Fruit fly (Drosophila melanogaster): ENCODE results near the gene srw.

srw gene

dm6 chr3L:4282627-4283026 lies 651 bp downstream of the srw start, which contains the start of gene CG11583 (continued):
- TF ChIP-seq CG12236 (GFP tag; optimal IDR thresholded peaks at IDR 0.05) (no peak), sob (GFP tag; IDR thresholded peaks at IDR 0.05) (peak; percentile 70), br (optimal IDR thresholded peaks at IDR 0.05) (no peak), CG9932 (GFP tag; IDR thresholded peaks at IDR 0.05) (peak; percentile 61), CG14965 (GFP tag; optimal IDR thresholded peaks at IDR 0.05; ENCODE audit: borderline replicate concordance) (no peak), Fer1 (GFP tag; optimal IDR thresholded peaks at IDR 0.05) (peak; percentile 42), cas (GFP tag; IDR thresholded peaks at IDR 0.05) (no peak), slou (GFP tag; optimal IDR thresholded peaks at IDR 0.05) (no peak), al (GFP tag; IDR thresholded peaks at IDR 0.05) (no peak), CG7839 (tag; optimal IDR thresholded peaks at IDR 0.05) (no peak), ttk (GFP tag; IDR thresholded peaks at IDR 0.05) (no peak), CG18764 (GFP tag; optimal IDR thresholded peaks at IDR 0.05) (no peak), Xbp1 (GFP tag; optimal IDR thresholded peaks at IDR 0.05) (peak; percentile 64), lilli (GFP tag; optimal IDR thresholded peaks at IDR 0.05) (no peak), CG10543 (GFP tag; optimal IDR thresholded peaks at IDR 0.05) (no peak), sd (tag; optimal IDR thresholded peaks at IDR 0.05) (no peak), nerfin-2 (GFP tag; IDR thresholded peaks at IDR 0.05; ENCODE audit: partially characterized antibody) (no peak), CG4854 (GFP tag; optimal IDR thresholded peaks at IDR 0.05) (peak; percentile 24), Adf1 (GFP tag; IDR thresholded peaks at IDR 0.05) (no peak), peb (GFP tag; IDR thresholded peaks at IDR 0.05) (no peak), CG4730 (GFP tag; IDR thresholded peaks at IDR 0.05) (no peak), CG10267 (tag; optimal IDR thresholded peaks at IDR 0.05) (peak; percentile 96), hbn (GFP tag; IDR thresholded peaks at IDR 0.05; ENCODE audit: partially characterized antibody) (no peak), Trl (optimal IDR thresholded peaks at IDR 0.05) (no peak), Trl (GFP tag; optimal IDR thresholded peaks at IDR 0.05) (peak; percentile 34), nau (GFP tag; optimal IDR thresholded peaks at IDR 0.05) (no peak), run (tag; optimal IDR thresholded peaks at IDR 0.05) (no peak), CrebB (tag; optimal IDR thresholded peaks at IDR 0.05) (no peak), CG9215 (GFP tag; IDR thresholded peaks at IDR 0.05) (no peak), tup (GFP tag; optimal IDR thresholded peaks at IDR 0.05) (no peak), CG13296 (GFP tag; optimal IDR thresholded peaks at IDR 0.05) (no peak), dm (GFP tag; optimal IDR thresholded peaks at IDR 0.05) (peak; percentile 99), Hr39 (optimal IDR thresholded peaks at IDR 0.05) (no peak), gce (GFP tag; IDR thresholded peaks at IDR 0.05) (no peak), nerfin-1 (tag; optimal IDR thresholded peaks at IDR 0.05) (no peak), CG8924 (tag; optimal IDR thresholded peaks at IDR 0.05) (peak; percentile 21), Aef1 (GFP tag; IDR thresholded peaks at IDR 0.05) (no peak), Hey (tag; optimal IDR thresholded peaks at IDR 0.05) (no peak), Elba2 (GFP tag; optimal IDR thresholded peaks at IDR 0.05) (no peak), corto (GFP tag; optimal IDR thresholded peaks at IDR 0.05) (no peak), knrl (GFP tag; IDR thresholded peaks at IDR 0.05; ENCODE audit: partially characterized antibody) (no peak), Dp (GFP tag; optimal IDR thresholded peaks at IDR 0.05) (peak; percentile 74), insv (GFP tag; optimal IDR thresholded peaks at IDR 0.05) (no peak), CG8290 (GFP tag; optimal IDR thresholded peaks at IDR 0.05) (no peak), CG8290 (tag; optimal IDR thresholded peaks at IDR 0.05) (no peak), Chrac-16 (GFP tag; optimal IDR thresholded peaks at IDR 0.05) (peak; percentile 28), CG6854 (GFP tag; optimal IDR thresholded peaks at IDR 0.05) (no peak), fd96Cb (tag; optimal IDR thresholded peaks at IDR 0.05) (no peak), Side (GFP tag; optimal IDR thresholded peaks at IDR 0.05) (peak; percentile 55), nom (GFP tag; optimal IDR thresholded peaks at IDR 0.05) (peak; percentile 14), danr (GFP tag; IDR thresholded peaks at IDR 0.05) (no peak), CG2875 (GFP tag; optimal IDR thresholded peaks at IDR 0.05) (no peak), z (GFP tag; IDR thresholded peaks at IDR 0.05) (no peak)
